Worm (Caenorhabditis elegans): ENCODE data around the gene cank-26.

DNA sequence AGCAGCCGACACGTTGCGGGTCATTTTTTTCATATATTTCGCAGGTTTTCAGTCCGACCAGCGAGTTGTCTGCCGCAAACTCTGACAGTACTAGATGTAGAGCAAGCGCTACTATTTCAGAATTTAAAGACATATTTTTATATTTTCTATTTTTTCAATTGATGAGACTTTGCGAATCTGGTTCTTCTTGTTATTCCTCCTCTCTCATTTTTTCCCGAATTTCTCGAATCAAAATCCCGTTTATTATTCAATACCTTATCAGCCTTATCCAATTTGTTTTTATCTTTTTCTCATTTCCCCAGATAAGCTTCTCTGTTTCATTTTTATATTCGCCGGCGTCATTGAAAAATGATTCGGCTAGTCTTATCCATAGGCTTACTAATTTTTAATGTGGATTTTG, 1.1 kb upstream of the cank-26 start, which contains the start of gene dos-2:
- no peak for TF ChIP-seq hmbx-1 (tag; optimal IDR thresholded peaks at IDR 0.05)
- no peak for TF ChIP-seq ets-7 (tag; optimal IDR thresholded peaks at IDR 0.05)
- no peak for TF ChIP-seq tbx-37 (GFP tag; conservative IDR thresholded peaks at IDR 0.05)
- no peak for TF ChIP-seq ama-1 (optimal IDR thresholded peaks at IDR 0.05)
- no peak for TF ChIP-seq F13C5.2 (tag; optimal IDR thresholded peaks at IDR 0.05)
- no peak for TF ChIP-seq scrt-1 (GFP tag; IDR thresholded peaks at IDR 0.05)
- TF ChIP-seq flt-1 (GFP tag; IDR thresholded peaks at IDR 0.05), result no peak
- no peak for TF ChIP-seq tra-4 (tag; optimal IDR thresholded peaks at IDR 0.05)
- no peak for TF ChIP-seq ceh-36 (tag; optimal IDR thresholded peaks at IDR 0.05)
- no peak for TF ChIP-seq sea-1 (GFP tag; conservative IDR thresholded peaks at IDR 0.05)
